Worm (Caenorhabditis elegans): ENCODE results near the gene C53A5.17.

Gene C53A5.17

ce11 chrV:14503065-14503464 lies 17.8 kb downstream of the C53A5.17 start:
- TF ChIP-seq nhr-237 (tag; optimal IDR thresholded peaks at IDR 0.05) (no peak), mls-2 (tag; optimal IDR thresholded peaks at IDR 0.05) (no peak), lsy-2 (tag; optimal IDR thresholded peaks at IDR 0.05) (no peak), nhr-28 (tag; optimal IDR thresholded peaks at IDR 0.05) (no peak), hlh-1 (tag; optimal IDR thresholded peaks at IDR 0.05) (no peak), unc-39 (tag; optimal IDR thresholded peaks at IDR 0.05) (no peak), ceh-43 (GFP tag; optimal IDR thresholded peaks at IDR 0.05) (no peak), drap-1 (GFP tag; optimal IDR thresholded peaks at IDR 0.05) (no peak), elt-3 (tag; optimal IDR thresholded peaks at IDR 0.05) (no peak), M03D4.4 (tag; optimal IDR thresholded peaks at IDR 0.05) (no peak), pha-4 (tag; optimal IDR thresholded peaks at IDR 0.05) (no peak), elt-1 (tag; optimal IDR thresholded peaks at IDR 0.05; ENCODE audit: borderline replicate concordance, insufficient read depth) (no peak), blmp-1 (tag; optimal IDR thresholded peaks at IDR 0.05) (no peak), sptf-1 (tag; optimal IDR thresholded peaks at IDR 0.05) (no peak), ham-2 (GFP tag; optimal IDR thresholded peaks at IDR 0.05) (no peak), bed-3 (GFP tag; optimal IDR thresholded peaks at IDR 0.05) (no peak)

ce11 chrV:14501136-14501535 lies 19.8 kb downstream of the C53A5.17 start, which contains the start of gene R02D5.24:
R02D5.24 (plus strand) TSS chrV:14501340.
- TF ChIP-seq drap-1 (GFP tag; optimal IDR thresholded peaks at IDR 0.05) (peak; percentile 73), ceh-83 (GFP tag; optimal IDR thresholded peaks at IDR 0.05) (no peak), mab-5 (tag; optimal IDR thresholded peaks at IDR 0.05) (no peak), unc-120 (tag; optimal IDR thresholded peaks at IDR 0.05; ENCODE audit: poor library complexity, severe bottlenecking) (no peak), mep-1 (tag; optimal IDR thresholded peaks at IDR 0.05) (no peak), nhr-2 (tag; optimal IDR thresholded peaks at IDR 0.05) (peak; percentile 99), M03D4.4 (tag; optimal IDR thresholded peaks at IDR 0.05) (no peak), snpc-4 (tag; optimal IDR thresholded peaks at IDR 0.05) (no peak), lin-13 (tag; optimal IDR thresholded peaks at IDR 0.05) (no peak), flh-1 (GFP tag; optimal IDR thresholded peaks at IDR 0.05) (no peak), ces-1 (GFP tag; optimal IDR thresholded peaks at IDR 0.05) (no peak), ztf-11 (tag; optimal IDR thresholded peaks at IDR 0.05) (no peak), lin-32 (GFP tag; optimal IDR thresholded peaks at IDR 0.05) (no peak), lsy-2 (tag; optimal IDR thresholded peaks at IDR 0.05) (no peak), sptf-1 (tag; optimal IDR thresholded peaks at IDR 0.05) (peak; percentile 32), nhr-12 (tag; optimal IDR thresholded peaks at IDR 0.05) (no peak), ceh-39 (tag; optimal IDR thresholded peaks at IDR 0.05) (no peak), sem-2 (GFP tag; optimal IDR thresholded peaks at IDR 0.05) (no peak), zip-8 (tag; optimal IDR thresholded peaks at IDR 0.05) (peak; percentile 81), bed-3 (GFP tag; optimal IDR thresholded peaks at IDR 0.05) (no peak), hlh-1 (tag; optimal IDR thresholded peaks at IDR 0.05) (peak; percentile 10), ham-2 (GFP tag; optimal IDR thresholded peaks at IDR 0.05) (no peak), elt-3 (tag; optimal IDR thresholded peaks at IDR 0.05) (no peak), nhr-76 (tag; optimal IDR thresholded peaks at IDR 0.05) (no peak), blmp-1 (tag; optimal IDR thresholded peaks at IDR 0.05) (no peak), nhr-237 (tag; optimal IDR thresholded peaks at IDR 0.05) (no peak), elt-1 (tag; optimal IDR thresholded peaks at IDR 0.05; ENCODE audit: borderline replicate concordance, insufficient read depth) (no peak), mls-2 (tag; optimal IDR thresholded peaks at IDR 0.05) (no peak), unc-62 (GFP tag; optimal IDR thresholded peaks at IDR 0.05) (no peak), unc-39 (tag; optimal IDR thresholded peaks at IDR 0.05) (no peak), nhr-28 (tag; optimal IDR thresholded peaks at IDR 0.05) (no peak), cnd-1 (tag; optimal IDR thresholded peaks at IDR 0.05) (peak; percentile 56), ceh-43 (GFP tag; optimal IDR thresholded peaks at IDR 0.05) (no peak), pha-4 (tag; optimal IDR thresholded peaks at IDR 0.05) (no peak), tbx-8 (GFP tag; optimal IDR thresholded peaks at IDR 0.05) (no peak)

ce11 chrV:14500554-14500953 lies 20.3 kb downstream of the C53A5.17 start:
- TF ChIP-seq ham-2 (GFP tag; optimal IDR thresholded peaks at IDR 0.05) (no peak), ces-1 (GFP tag; optimal IDR thresholded peaks at IDR 0.05) (peak; percentile 15), ceh-83 (GFP tag; optimal IDR thresholded peaks at IDR 0.05) (no peak), snpc-4 (tag; optimal IDR thresholded peaks at IDR 0.05) (no peak), blmp-1 (tag; optimal IDR thresholded peaks at IDR 0.05) (no peak), unc-120 (tag; optimal IDR thresholded peaks at IDR 0.05; ENCODE audit: poor library complexity, severe bottlenecking) (no peak), unc-39 (tag; optimal IDR thresholded peaks at IDR 0.05) (no peak)
